Worm (Caenorhabditis elegans): ENCODE data around the gene R01H10.4.

ce11 chrIII:10293946-10294345 is 39.3 kb downstream of the R01H10.4 start:
- TF ChIP-seq unc-62 (GFP tag; optimal IDR thresholded peaks at IDR 0.05) (no peak), lin-13 (GFP tag; optimal IDR thresholded peaks at IDR 0.05) (no peak), ZK546.5 (tag; optimal IDR thresholded peaks at IDR 0.05) (no peak), mdl-1 (tag; optimal IDR thresholded peaks at IDR 0.05) (no peak)
